Fruit fly (Drosophila melanogaster): Measurements from ENCODE around the gene loco.

Gene loco

dm6 chr3R:22618280-22618679 is 20.9 kb downstream of the loco start, which contains the start of gene mRpL45 (continued):
- no peak for TF ChIP-seq CG2199 (GFP tag; IDR thresholded peaks at IDR 0.05)
- TF ChIP-seq repo (GFP tag; optimal IDR thresholded peaks at IDR 0.05), result no peak
- TF ChIP-seq CG3726 (GFP tag; IDR thresholded peaks at IDR 0.05), result no peak
- TF ChIP-seq Meics (GFP tag; optimal IDR thresholded peaks at IDR 0.05), result no peak
- no peak for TF ChIP-seq esg (GFP tag; conservative IDR thresholded peaks at IDR 0.05)
- TF ChIP-seq disco-r (GFP tag; optimal IDR thresholded peaks at IDR 0.05), result no peak
- no peak for TF ChIP-seq CG8359 (GFP tag; optimal IDR thresholded peaks at IDR 0.05; ENCODE audit: borderline replicate concordance)
- TF ChIP-seq CG18262 (tag; optimal IDR thresholded peaks at IDR 0.05), result no peak
- no peak for TF ChIP-seq CG13123 (GFP tag; optimal IDR thresholded peaks at IDR 0.05)
- no peak for TF ChIP-seq CG17361 (GFP tag; IDR thresholded peaks at IDR 0.05)
- TF ChIP-seq bigmax (GFP tag; optimal IDR thresholded peaks at IDR 0.05), result peak; percentile 9
- TF ChIP-seq CG17829 (tag; optimal IDR thresholded peaks at IDR 0.05), result no peak
- TF ChIP-seq kay (GFP tag; optimal IDR thresholded peaks at IDR 0.05), result no peak
- no peak for TF ChIP-seq ewg (GFP tag; optimal IDR thresholded peaks at IDR 0.05)
- TF ChIP-seq Fer3 (tag; optimal IDR thresholded peaks at IDR 0.05), result no peak
- TF ChIP-seq odd (GFP tag; optimal IDR thresholded peaks at IDR 0.05), result no peak
- TF ChIP-seq CG12391 (tag; optimal IDR thresholded peaks at IDR 0.05), result no peak
- TF ChIP-seq MTF-1 (GFP tag; optimal IDR thresholded peaks at IDR 0.05; ENCODE audit: borderline replicate concordance), result no peak
- no peak for TF ChIP-seq BtbVII (GFP tag; optimal IDR thresholded peaks at IDR 0.05)
- TF ChIP-seq ken (GFP tag; IDR thresholded peaks at IDR 0.05), result no peak
- no peak for TF ChIP-seq sima (GFP tag; optimal IDR thresholded peaks at IDR 0.05)
- no peak for TF ChIP-seq Nf-YC (tag; optimal IDR thresholded peaks at IDR 0.05)
- peak; percentile 55 for TF ChIP-seq bbx (GFP tag; IDR thresholded peaks at IDR 0.05; ENCODE audit: partially characterized antibody)
- no peak for TF ChIP-seq CG8388 (GFP tag; optimal IDR thresholded peaks at IDR 0.05)
- no peak for TF ChIP-seq CG6654 (GFP tag; optimal IDR thresholded peaks at IDR 0.05)
- TF ChIP-seq CG1024 (GFP tag; IDR thresholded peaks at IDR 0.05), result no peak
- no peak for TF ChIP-seq zf30C (GFP tag; optimal IDR thresholded peaks at IDR 0.05)
- no peak for TF ChIP-seq E2f1 (GFP tag; IDR thresholded peaks at IDR 0.05)
- no peak for TF ChIP-seq CG10321 (GFP tag; IDR thresholded peaks at IDR 0.05)
- no peak for TF ChIP-seq CG2875 (GFP tag; optimal IDR thresholded peaks at IDR 0.05)
- TF ChIP-seq Sry-δ (GFP tag; optimal IDR thresholded peaks at IDR 0.05), result peak; percentile 17
- TF ChIP-seq CG10654 (GFP tag; optimal IDR thresholded peaks at IDR 0.05), result no peak
- no peak for TF ChIP-seq mam (GFP tag; optimal IDR thresholded peaks at IDR 0.05)
- TF ChIP-seq Taf1 (GFP tag; IDR thresholded peaks at IDR 0.05), result no peak

DNA sequence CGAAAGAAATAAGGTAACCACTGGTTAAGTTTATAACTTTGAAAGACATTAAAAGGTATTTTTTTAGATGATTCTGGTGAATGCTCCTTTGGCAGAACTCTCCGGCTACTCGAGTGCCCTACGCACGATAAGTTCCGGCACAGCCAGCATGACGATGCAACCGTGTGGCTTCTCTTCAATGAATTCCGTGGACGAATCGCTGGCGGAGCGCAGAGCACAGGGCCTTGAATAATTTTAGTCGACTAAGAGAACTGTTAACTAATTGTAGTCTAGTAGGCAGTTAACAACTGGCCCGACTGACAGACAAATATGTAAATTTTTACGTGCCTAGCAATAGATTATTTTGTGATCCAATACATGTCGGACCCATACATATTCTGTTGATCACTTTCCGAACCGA is 23.0 kb downstream of the loco start, which contains the start of gene CG31161:
Gene CG31161, plus strand, starts transcription at position 301 of the 400 bp plus-strand sequence.
- TF ChIP-seq slp2 (GFP tag; optimal IDR thresholded peaks at IDR 0.05) (no peak), CG13296 (GFP tag; optimal IDR thresholded peaks at IDR 0.05) (no peak), D19B (GFP tag; optimal IDR thresholded peaks at IDR 0.05) (no peak), CG12236 (GFP tag; optimal IDR thresholded peaks at IDR 0.05) (no peak), Mad (GFP tag; optimal IDR thresholded peaks at IDR 0.05) (no peak), CG6175 (GFP tag; IDR thresholded peaks at IDR 0.05) (no peak), CG10959 (GFP tag; IDR thresholded peaks at IDR 0.05) (no peak), mam (GFP tag; optimal IDR thresholded peaks at IDR 0.05) (no peak), CG16813 (GFP tag; IDR thresholded peaks at IDR 0.05; ENCODE audit: partially characterized antibody) (no peak), CG6791 (GFP tag; IDR thresholded peaks at IDR 0.05; ENCODE audit: partially characterized antibody) (no peak)
